Fruit fly (Drosophila melanogaster): ENCODE results near the gene CG5592.

- TF ChIP-seq CG3032 (tag; optimal IDR thresholded peaks at IDR 0.05) (no peak), CG7368 (GFP tag; optimal IDR thresholded peaks at IDR 0.05) (no peak), Eip75B (GFP tag; optimal IDR thresholded peaks at IDR 0.05) (no peak)
These were observed 41.2 kb upstream of the CG5592 start for dm6 chr3L:5856081-5856826.

Measured in whole organism, prepupa.